Worm (Caenorhabditis elegans): ENCODE results near the gene str-182.

DNA sequence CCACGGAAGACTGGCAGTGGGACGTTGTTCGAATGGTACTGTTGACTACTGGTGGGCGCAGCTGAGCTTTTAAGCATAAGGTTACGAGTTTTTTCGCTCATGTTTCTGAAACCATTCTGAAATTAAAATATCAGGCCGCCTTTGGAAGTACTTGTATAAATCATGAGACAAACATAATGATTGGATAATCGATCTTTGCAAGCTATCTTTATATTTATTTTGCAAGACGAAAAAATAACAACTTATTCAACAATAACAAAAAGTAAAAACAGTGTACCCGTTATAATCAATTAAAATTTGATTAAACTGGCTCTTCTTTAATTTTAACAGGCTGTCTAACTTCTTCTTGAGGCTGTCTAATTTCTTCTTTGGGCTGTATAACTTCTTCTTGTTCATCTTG is 27.7 kb downstream of the str-182 start, which contains the start of gene ZK856.16:
- no peak for TF ChIP-seq unc-39 (tag; optimal IDR thresholded peaks at IDR 0.05)
- no peak for TF ChIP-seq jun-1 (tag; optimal IDR thresholded peaks at IDR 0.05)
- TF ChIP-seq skn-1 (tag; optimal IDR thresholded peaks at IDR 0.05): no peak
- no peak for TF ChIP-seq tbx-2 (tag; optimal IDR thresholded peaks at IDR 0.05)
- TF ChIP-seq nhr-11 (tag; optimal IDR thresholded peaks at IDR 0.05): no peak
- no peak for TF ChIP-seq nhr-12 (tag; optimal IDR thresholded peaks at IDR 0.05)
- no peak for TF ChIP-seq ztf-11 (tag; optimal IDR thresholded peaks at IDR 0.05)
